Fruit fly (Drosophila melanogaster): Measurements from ENCODE around the gene CG12355.

The CG12355 gene

dm6 chr3L:15543049-15543448, 47.7 kb upstream of the CG12355 start:
- TF ChIP-seq gce (GFP tag; IDR thresholded peaks at IDR 0.05): no peak
- no peak for TF ChIP-seq CG9797 (GFP tag; optimal IDR thresholded peaks at IDR 0.05)
- TF ChIP-seq tx (GFP tag; optimal IDR thresholded peaks at IDR 0.05): no peak
- no peak for TF ChIP-seq Drgx (GFP tag; IDR thresholded peaks at IDR 0.05)
- TF ChIP-seq CG6654 (GFP tag; optimal IDR thresholded peaks at IDR 0.05): no peak
- TF ChIP-seq Oli (tag; optimal IDR thresholded peaks at IDR 0.05): no peak
- TF ChIP-seq Taf1 (GFP tag; IDR thresholded peaks at IDR 0.05): no peak
- no peak for TF ChIP-seq Xbp1 (GFP tag; optimal IDR thresholded peaks at IDR 0.05)
- no peak for TF ChIP-seq Doc2 (GFP tag; IDR thresholded peaks at IDR 0.05)
- TF ChIP-seq B-H2 (GFP tag; optimal IDR thresholded peaks at IDR 0.05): no peak
- no peak for TF ChIP-seq ATbp (GFP tag; optimal IDR thresholded peaks at IDR 0.05)
- TF ChIP-seq CG14710 (tag; optimal IDR thresholded peaks at IDR 0.05): no peak
- TF ChIP-seq esg (GFP tag; conservative IDR thresholded peaks at IDR 0.05): no peak
- no peak for TF ChIP-seq stc (GFP tag; IDR thresholded peaks at IDR 0.05)
- no peak for TF ChIP-seq stwl (tag; optimal IDR thresholded peaks at IDR 0.05)
- no peak for TF ChIP-seq shn (GFP tag; optimal IDR thresholded peaks at IDR 0.05)
- TF ChIP-seq CG2678 (tag; optimal IDR thresholded peaks at IDR 0.05): no peak
- TF ChIP-seq abd-A (tag; optimal IDR thresholded peaks at IDR 0.05): no peak
- TF ChIP-seq az2 (GFP tag; optimal IDR thresholded peaks at IDR 0.05): no peak
- no peak for TF ChIP-seq CG16815 (GFP tag; optimal IDR thresholded peaks at IDR 0.05)

DNA sequence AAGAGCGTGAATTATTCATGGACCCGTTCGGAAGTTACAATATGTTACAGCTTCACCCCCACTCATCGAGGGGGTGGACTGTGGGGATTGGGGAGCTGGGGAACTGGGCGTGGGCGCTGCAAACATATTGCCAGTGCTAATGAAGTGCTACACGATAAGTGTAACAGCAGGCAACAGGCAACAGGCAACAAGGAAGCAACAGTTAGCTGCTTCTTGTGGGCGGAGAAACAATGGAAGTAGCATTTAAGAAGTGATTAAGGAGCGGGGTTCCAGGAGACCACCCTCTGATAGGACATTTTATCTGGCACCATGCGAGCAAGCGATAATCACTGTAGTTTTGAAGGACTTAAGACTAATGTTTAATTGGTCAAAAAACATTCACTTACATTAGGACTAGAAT, 45.9 kb upstream of the CG12355 start:
- TF ChIP-seq zfh1 (GFP tag; IDR thresholded peaks at IDR 0.05) (no peak), scrt (GFP tag; optimal IDR thresholded peaks at IDR 0.05) (peak; percentile 94), cas (GFP tag; IDR thresholded peaks at IDR 0.05) (no peak), CG31441 (GFP tag; IDR thresholded peaks at IDR 0.05) (no peak), abd-A (tag; optimal IDR thresholded peaks at IDR 0.05) (peak; percentile 40), jumu (GFP tag; optimal IDR thresholded peaks at IDR 0.05) (no peak), NC2β (GFP tag; optimal IDR thresholded peaks at IDR 0.05) (no peak), zen (tag; optimal IDR thresholded peaks at IDR 0.05) (peak; percentile 51)

DNA sequence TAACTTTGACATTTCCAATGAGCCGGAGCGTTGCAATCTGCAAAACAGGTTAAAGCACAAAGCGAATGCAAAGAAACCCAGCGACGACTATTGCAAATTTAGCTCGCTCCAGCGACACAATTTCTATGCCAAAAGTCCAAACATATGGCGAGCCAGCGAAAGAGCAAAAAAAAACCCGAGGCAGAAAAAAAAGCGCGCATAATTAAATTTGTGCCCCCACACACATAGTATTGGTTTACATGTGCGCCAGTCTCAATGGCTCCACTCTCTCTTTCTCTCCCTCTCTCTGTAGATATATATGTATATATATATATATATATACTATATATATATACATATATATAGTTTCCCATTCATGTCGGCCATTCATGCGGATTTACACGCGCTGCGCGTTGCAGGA, 45.3 kb upstream of the CG12355 start:
- 0 out of 2 replicates have a peak, but pooled peaks have one; percentile 23 for TF ChIP-seq CG32772 (GFP tag; IDR thresholded peaks at IDR 0.05)
- TF ChIP-seq Trl (optimal IDR thresholded peaks at IDR 0.05): peak; percentile 18 to 50
- no peak for TF ChIP-seq Trl (GFP tag; optimal IDR thresholded peaks at IDR 0.05)
- TF ChIP-seq ewg (GFP tag; optimal IDR thresholded peaks at IDR 0.05): peak; percentile 38
- no peak for TF ChIP-seq HHEX (GFP tag; optimal IDR thresholded peaks at IDR 0.05)
- peak; percentile 66 for TF ChIP-seq sqz (GFP tag; optimal IDR thresholded peaks at IDR 0.05)
- TF ChIP-seq sna (GFP tag; IDR thresholded peaks at IDR 0.05; ENCODE audit: partially characterized antibody): no peak

dm6 chr3L:15539903-15540409, 44.6 kb upstream of the CG12355 start:
- TF ChIP-seq Blimp-1 (GFP tag; optimal IDR thresholded peaks at IDR 0.05) (peak; percentile 12), CG11398 (GFP tag; optimal IDR thresholded peaks at IDR 0.05) (no peak), Pdp1 (GFP tag; optimal IDR thresholded peaks at IDR 0.05) (peak in 1 of 2 experiments; percentile 53), Med (GFP tag) (peak; percentile 8), CG14710 (tag; optimal IDR thresholded peaks at IDR 0.05) (no peak), repo (GFP tag; optimal IDR thresholded peaks at IDR 0.05) (no peak), sens (GFP tag) (peak; percentile 53), kni (GFP tag; optimal IDR thresholded peaks at IDR 0.05) (peak; percentile 12)
